Fruit fly (Drosophila melanogaster) whole organism, embryonic: ENCODE data around the gene CG6479.
A peak's percentile ranks its signal among the peaks of the same experiment; 100 is the strongest.

Experiments
- ATbp ChIP-seq: fragments of 200-800 bp; sonication (Bioruptor generic); optimal IDR thresholded peaks from 2 replicates; lab custom pipeline; 2017; ENCODE audit warnings: missing biosample characterization, mild to moderate bottlenecking, missing genetic modification characterization, missing genetic modification reagents
- Atf6 ChIP-seq: fragments of 200-800 bp; sonication (Bioruptor generic); IDR thresholded peaks from 2 replicates; pipeline ENCODE4 v1.3.6; 2022; ENCODE audit warnings: missing biosample characterization, missing genetic modification characterization
- Awh ChIP-seq: fragments of 200-800 bp; sonication (Bioruptor generic); IDR thresholded peaks from 2 replicates; pipeline ENCODE4, ENCODE4 v1.3.6; 2022; ENCODE audit warnings: missing biosample characterization, missing genetic modification characterization
- BEAF-32 ChIP-seq: fragments of 200-800 bp; sonication (Bioruptor generic); optimal IDR thresholded peaks from 3 replicates; lab custom pipeline; 2017; ENCODE audit warnings: missing biosample characterization, missing genetic modification characterization, mild to moderate bottlenecking, moderate library complexity, missing genetic modification reagents
- CG10321 ChIP-seq: fragments of 200-800 bp; sonication (Bioruptor generic); IDR thresholded peaks from 2 replicates; pipeline ENCODE4 v1.3.6; 2022; ENCODE audit warnings: missing biosample characterization, missing genetic modification characterization
- CG10462 ChIP-seq: fragments of 200-800 bp; sonication (Bioruptor generic); optimal IDR thresholded peaks from 2 replicates; lab custom pipeline; 2016; ENCODE audit warnings: missing biosample characterization, missing genetic modification characterization
- CG10959 ChIP-seq: fragments of 200-800 bp; sonication (Bioruptor generic); IDR thresholded peaks from 2 replicates; pipeline ENCODE4 v1.3.6; 2022; ENCODE audit warnings: missing biosample characterization, missing genetic modification characterization
- CG11247 ChIP-seq: fragments of 200-800 bp; sonication (Bioruptor generic); IDR thresholded peaks from 2 replicates; pipeline ENCODE4 v1.3.6; 2022; ENCODE audit warnings: missing biosample characterization, missing genetic modification characterization
- CG13775 ChIP-seq: fragments of 200-800 bp; sonication (Bioruptor generic); optimal IDR thresholded peaks from 3 replicates; lab custom pipeline; 2017; ENCODE audit warnings: missing biosample characterization, mild to moderate bottlenecking, missing genetic modification characterization
- CG15479 ChIP-seq: fragments of 200-800 bp; sonication (Bioruptor generic); optimal IDR thresholded peaks from 3 replicates; lab custom pipeline; 2019; ENCODE audit warnings: missing biosample characterization, mild to moderate bottlenecking, missing genetic modification characterization, moderate library complexity
- CG17361 ChIP-seq: fragments of 200-800 bp; sonication (Bioruptor generic); IDR thresholded peaks from 3 replicates; pipeline ENCODE4 v1.3.6; 2022; ENCODE audit warnings: missing biosample characterization, missing genetic modification characterization
- CG18599 ChIP-seq: fragments of 200-800 bp; sonication (Bioruptor generic); optimal IDR thresholded peaks from 3 replicates; lab custom pipeline; 2017; ENCODE audit warnings: missing biosample characterization, missing genetic modification characterization, mild to moderate bottlenecking, moderate library complexity, missing genetic modification reagents
- CG2889 ChIP-seq: fragments of 200-800 bp; sonication (Bioruptor generic); IDR thresholded peaks from 3 replicates; pipeline ENCODE4 v1.3.6; 2022; ENCODE audit warnings: missing biosample characterization, missing genetic modification characterization
- CG31224 ChIP-seq: fragments of 200-800 bp; sonication (Bioruptor generic); IDR thresholded peaks from 2 replicates; pipeline ENCODE4 v1.3.6; 2022; ENCODE audit warnings: missing biosample characterization, missing genetic modification characterization
- CG3281 ChIP-seq: fragments of 200-800 bp; sonication (Bioruptor generic); optimal IDR thresholded peaks from 3 replicates; lab custom pipeline; 2017; ENCODE audit warnings: missing biosample characterization, mild to moderate bottlenecking, missing genetic modification characterization
- CG3847 ChIP-seq: fragments of 200-800 bp; sonication (Bioruptor generic); IDR thresholded peaks from 2 replicates; pipeline ENCODE4 v1.3.6; 2022; ENCODE audit warnings: missing biosample characterization, missing genetic modification characterization
- CG4404 ChIP-seq: fragments of 200-800 bp; sonication (Bioruptor generic); IDR thresholded peaks from 2 replicates; pipeline ENCODE4 v1.3.6; 2022; ENCODE audit warnings: missing biosample characterization, missing genetic modification characterization
- CG7839 ChIP-seq: fragments of 200-800 bp; sonication (Bioruptor generic); optimal IDR thresholded peaks from 3 replicates; lab custom pipeline; 2018; ENCODE audit warnings: missing biosample characterization, mild to moderate bottlenecking, missing genetic modification characterization, moderate library complexity
- CG7928 ChIP-seq: fragments of 200-800 bp; sonication (Bioruptor generic); optimal IDR thresholded peaks from 2 replicates; lab custom pipeline; 2017; ENCODE audit warnings: missing biosample characterization, mild to moderate bottlenecking, missing genetic modification characterization
- CG8290 ChIP-seq, 3 experiments: fragments of 200-800 bp; sonication (Bioruptor generic); optimal IDR thresholded peaks; 2 replicates each; lab custom pipeline; 2016 to 2019; ENCODE audit warnings: missing biosample characterization in 3 of 3, missing genetic modification characterization in 3 of 3, mild to moderate bottlenecking in 2 of 3, moderate library complexity in 1 of 3
- Camta ChIP-seq: fragments of 200-800 bp; sonication (Bioruptor generic); optimal IDR thresholded peaks from 2 replicates; lab custom pipeline; 2016; ENCODE audit warnings: missing biosample characterization, missing genetic modification characterization
- CrebB ChIP-seq: fragments of 200-800 bp; sonication (Bioruptor generic); optimal IDR thresholded peaks from 3 replicates; lab custom pipeline; 2018; ENCODE audit warnings: missing biosample characterization, mild to moderate bottlenecking, missing genetic modification characterization
- Dref ChIP-seq: fragments of 200-800 bp; sonication (Bioruptor generic); IDR thresholded peaks from 2 replicates; pipeline ENCODE4 v1.3.6; 2022; ENCODE audit warnings: missing biosample characterization, missing genetic modification characterization
- Drgx ChIP-seq: fragments of 200-800 bp; sonication (Bioruptor generic); IDR thresholded peaks from 2 replicates; pipeline ENCODE4 v1.3.6; 2022; ENCODE audit warnings: missing biosample characterization, missing genetic modification characterization
- E2f1 ChIP-seq: fragments of 200-800 bp; sonication (Bioruptor generic); IDR thresholded peaks from 2 replicates; pipeline ENCODE4 v1.3.6; 2022; ENCODE audit warnings: missing biosample characterization, missing genetic modification characterization
- Ets97D ChIP-seq: fragments of 200-800 bp; sonication (Bioruptor generic); optimal IDR thresholded peaks from 3 replicates; lab custom pipeline; 2016; ENCODE audit warnings: missing biosample characterization, missing genetic modification characterization
- Gug ChIP-seq: fragments of 200-800 bp; sonication (Bioruptor generic); IDR thresholded peaks from 4 replicates; pipeline ENCODE4 v1.3.6; 2022; ENCODE audit warnings: missing biosample characterization, missing genetic modification characterization
- HLH3B ChIP-seq: fragments of 200-800 bp; sonication (Bioruptor generic); IDR thresholded peaks from 2 replicates; pipeline ENCODE4 v1.3.6; 2022; ENCODE audit warnings: missing biosample characterization, missing genetic modification characterization
- HLH4C ChIP-seq: fragments of 200-800 bp; sonication (Bioruptor generic); IDR thresholded peaks from 3 replicates; pipeline ENCODE4 v1.3.6; 2022; ENCODE audit warnings: missing biosample characterization, missing genetic modification characterization; ENCODE audit not compliant: partially characterized antibody
- Hey ChIP-seq: fragments of 200-800 bp; sonication (Bioruptor generic); optimal IDR thresholded peaks from 3 replicates; lab custom pipeline; 2018; ENCODE audit warnings: missing biosample characterization, mild to moderate bottlenecking, missing genetic modification characterization
- Hr51 ChIP-seq, 2 experiments: fragments of 200-800 bp; sonication (Bioruptor generic); optimal IDR thresholded peaks; 2 replicates in 1 of 2; 3 replicates in 1 of 2; lab custom pipeline; 2016 to 2018; ENCODE audit warnings: missing biosample characterization in 2 of 2, missing genetic modification characterization in 2 of 2, mild to moderate bottlenecking in 1 of 2, moderate library complexity in 1 of 2
- Kr ChIP-seq: fragments of 200-800 bp; sonication (Bioruptor generic); optimal IDR thresholded peaks from 2 replicates; lab custom pipeline; 2017; ENCODE audit warnings: missing biosample characterization, mild to moderate bottlenecking, missing genetic modification characterization
- MTF-1 ChIP-seq: fragments of 200-800 bp; sonication (Bioruptor generic); optimal IDR thresholded peaks from 2 replicates; lab custom pipeline; 2018; ENCODE audit warnings: missing biosample characterization, mild to moderate bottlenecking, missing genetic modification characterization, borderline replicate concordance
- Med ChIP-seq: fragments of 200-800 bp; sonication (Bioruptor generic); peaks from one replicate; lab custom pipeline; 2016; ENCODE audit warnings: missing biosample characterization, missing genetic modification characterization, mild to moderate bottlenecking, inconsistent platforms, moderate library complexity
- NC2β ChIP-seq: fragments of 200-800 bp; sonication (Bioruptor generic); optimal IDR thresholded peaks from 2 replicates; lab custom pipeline; 2016; ENCODE audit warnings: missing biosample characterization, missing genetic modification characterization
- Pdp1 ChIP-seq, 2 experiments: fragments of 200-800 bp; sonication (Bioruptor generic); optimal IDR thresholded peaks; 3 replicates each; lab custom pipeline; 2016; ENCODE audit warnings: missing biosample characterization in 2 of 2, missing genetic modification characterization in 2 of 2, mild to moderate bottlenecking in 1 of 2, moderate library complexity in 1 of 2
- Stat92E ChIP-seq, 3 experiments: fragments of >200 bp in 2 of 3; fragments of 200-800 bp in 1 of 3; sonication (Bioruptor generic) in 1 of 3; optimal IDR thresholded peaks; 2 replicates each; lab custom pipeline; 2017 to 2019; ENCODE audit warnings: missing biosample characterization in 3 of 3, missing genetic modification characterization in 3 of 3, mild to moderate bottlenecking in 1 of 3, moderate library complexity in 1 of 3
- cg ChIP-seq: fragments of 200-800 bp; sonication (Bioruptor generic); optimal IDR thresholded peaks from 3 replicates; lab custom pipeline; 2019; ENCODE audit warnings: missing biosample characterization, mild to moderate bottlenecking, missing genetic modification characterization, moderate library complexity
- crp ChIP-seq, 2 experiments: fragments of 200-800 bp; sonication (Bioruptor generic); optimal IDR thresholded peaks; 2 replicates in 1 of 2; 3 replicates in 1 of 2; lab custom pipeline; 2017; ENCODE audit warnings: missing biosample characterization in 2 of 2, missing genetic modification characterization in 2 of 2, mild to moderate bottlenecking in 1 of 2, moderate library complexity in 1 of 2
- dan ChIP-seq: fragments of 200-800 bp; sonication (Bioruptor generic); IDR thresholded peaks from 2 replicates; pipeline ENCODE4 v1.3.6; 2022; ENCODE audit warnings: missing biosample characterization, missing genetic modification characterization
- ewg ChIP-seq: fragments of 200-800 bp; sonication (Bioruptor generic); optimal IDR thresholded peaks from 3 replicates; lab custom pipeline; 2017; ENCODE audit warnings: mild to moderate bottlenecking, missing biosample characterization, missing genetic modification reagents, missing genetic modification characterization
- her ChIP-seq: fragments of 200-800 bp; sonication (Bioruptor generic); optimal IDR thresholded peaks from 2 replicates; lab custom pipeline; 2016; ENCODE audit warnings: missing biosample characterization, missing genetic modification characterization
- nmo ChIP-seq: fragments of 200-800 bp; sonication (Bioruptor generic); optimal IDR thresholded peaks from 2 replicates; lab custom pipeline; 2018; ENCODE audit warnings: missing biosample characterization, mild to moderate bottlenecking, missing genetic modification characterization, moderate library complexity
- odd ChIP-seq: fragments of 200-800 bp; sonication (Bioruptor generic); optimal IDR thresholded peaks from 2 replicates; lab custom pipeline; 2017; ENCODE audit warnings: missing biosample characterization, mild to moderate bottlenecking, missing genetic modification characterization
- org-1 ChIP-seq: fragments of 200-800 bp; sonication (Bioruptor generic); optimal IDR thresholded peaks from 2 replicates; lab custom pipeline; 2017; ENCODE audit warnings: missing biosample characterization, missing genetic modification characterization
- ranshi ChIP-seq: fragments of 200-800 bp; sonication (Bioruptor generic); IDR thresholded peaks from 2 replicates; pipeline ENCODE4 v1.3.6; 2022; ENCODE audit warnings: missing biosample characterization, missing genetic modification characterization
- scrt ChIP-seq: fragments of 200-800 bp; sonication (Bioruptor generic); optimal IDR thresholded peaks from 2 replicates; lab custom pipeline; 2018; ENCODE audit warnings: missing biosample characterization, mild to moderate bottlenecking, missing genetic modification characterization, moderate library complexity
- sisA ChIP-seq: fragments of 200-800 bp; sonication (Bioruptor generic); IDR thresholded peaks from 2 replicates; pipeline ENCODE4 v1.3.6; 2022; ENCODE audit warnings: missing biosample characterization, missing genetic modification characterization
- zen ChIP-seq: fragments of 200-800 bp; sonication (Bioruptor generic); optimal IDR thresholded peaks from 3 replicates; lab custom pipeline; 2018; ENCODE audit warnings: missing biosample characterization, mild to moderate bottlenecking, missing genetic modification characterization, moderate library complexity
- zen2 ChIP-seq: fragments of 200-800 bp; sonication (Bioruptor generic); IDR thresholded peaks from 3 replicates; pipeline ENCODE4 v1.3.6; 2022; ENCODE audit warnings: missing biosample characterization, missing genetic modification characterization; ENCODE audit not compliant: partially characterized antibody

CG6479 gene

dm6 chr3L:17349604-17350003, 10.5 kb upstream of the CG6479 start, which contains the start of gene Mip (continued):
- no peak for TF ChIP-seq CG10462 (GFP tag; lab: Kevin White, UChicago)
- TF ChIP-seq Camta = no peak
- no peak for TF ChIP-seq zen2 (GFP tag; lab: Robert Waterston, UW)
- no peak for TF ChIP-seq CrebB (tag; lab: Kevin White, UChicago)
- no peak for TF ChIP-seq sisA (GFP tag; lab: Robert Waterston, UW)
- no peak for TF ChIP-seq dan
- no peak for TF ChIP-seq CG8290 (GFP tag; optimal IDR thresholded peaks at IDR 0.05; lab: Kevin White, UChicago)
- no peak for TF ChIP-seq CG8290 (tag; optimal IDR thresholded peaks at IDR 0.05; lab: Kevin White, UChicago)
- TF ChIP-seq CG18599 (GFP tag; lab: Kevin White, UChicago) = no peak
- peak; percentile 67 for TF ChIP-seq ewg (GFP tag; lab: Kevin White, UChicago)
- TF ChIP-seq Med (GFP tag; lab: Kevin White, UChicago) = peak; percentile 48
- no peak for TF ChIP-seq MTF-1
- TF ChIP-seq nmo (GFP tag; lab: Kevin White, UChicago) = no peak
- no peak for TF ChIP-seq NC2β (GFP tag; lab: Kevin White, UChicago)
- TF ChIP-seq Dref (GFP tag; lab: Robert Waterston, UW) = no peak
- TF ChIP-seq CG10959 (GFP tag; lab: Robert Waterston, UW) = 0 out of 2 replicates have a peak, but pooled peaks have one; percentile 17
- TF ChIP-seq Drgx (GFP tag; lab: Robert Waterston, UW) = no peak
- no peak for TF ChIP-seq CG31224
- no peak for TF ChIP-seq Hr51 (GFP tag; optimal IDR thresholded peaks at IDR 0.05; lab: Kevin White, UChicago)
- peak; percentile 39 for TF ChIP-seq Hey (tag; lab: Kevin White, UChicago)
- TF ChIP-seq ranshi (GFP tag; lab: Robert Waterston, UW) = no peak
- TF ChIP-seq Stat92E (GFP tag; optimal IDR thresholded peaks at IDR 0.05; lab: Kevin White, UChicago) = no peak
- TF ChIP-seq CG7928 = no peak
- TF ChIP-seq Gug = no peak
- no peak for TF ChIP-seq ATbp
- peak; percentile 55 for TF ChIP-seq scrt (GFP tag; lab: Kevin White, UChicago)
- TF ChIP-seq HLH3B (GFP tag; lab: Robert Waterston, UW) = no peak
- no peak for TF ChIP-seq Awh
- peak; percentile 12 for TF ChIP-seq Ets97D (GFP tag; lab: Kevin White, UChicago)
- no peak for TF ChIP-seq Pdp1 (GFP tag; optimal IDR thresholded peaks at IDR 0.05; lab: Kevin White, UChicago)
- no peak for TF ChIP-seq odd (GFP tag; lab: Kevin White, UChicago)
- no peak for TF ChIP-seq BEAF-32 (GFP tag; lab: Kevin White, UChicago)
- no peak for TF ChIP-seq CG7839
- no peak for TF ChIP-seq Kr (GFP tag; lab: Kevin White, UChicago)
- no peak for TF ChIP-seq org-1 (GFP tag; lab: Kevin White, UChicago)
- TF ChIP-seq zen (tag; lab: Kevin White, UChicago) = peak; percentile 8
- TF ChIP-seq HLH4C = no peak
- peak; percentile 77 for TF ChIP-seq CG15479
- no peak for TF ChIP-seq CG11247 (GFP tag; lab: Robert Waterston, UW)
- TF ChIP-seq CG17361 (GFP tag; lab: Robert Waterston, UW) = no peak
- TF ChIP-seq Atf6 = no peak
- TF ChIP-seq CG3281 (GFP tag; lab: Kevin White, UChicago) = no peak
- peak; percentile 41 for TF ChIP-seq cg (GFP tag; lab: Kevin White, UChicago)
- TF ChIP-seq CG3847 (GFP tag; lab: Robert Waterston, UW) = 0 out of 2 replicates have a peak, but pooled peaks have one; percentile 8
- TF ChIP-seq CG4404 (GFP tag; lab: Robert Waterston, UW) = no peak
- TF ChIP-seq E2f1 (GFP tag; lab: Robert Waterston, UW) = no peak
- no peak for TF ChIP-seq CG10321 (GFP tag; lab: Robert Waterston, UW)
- TF ChIP-seq CG13775 (GFP tag; lab: Kevin White, UChicago) = no peak
- TF ChIP-seq crp (GFP tag; optimal IDR thresholded peaks at IDR 0.05; lab: Kevin White, UChicago) = no peak
- TF ChIP-seq CG2889 (GFP tag; lab: Robert Waterston, UW) = no peak
- TF ChIP-seq her = no peak
